Worm (Caenorhabditis elegans): ENCODE results near the gene F21C10.1.

Gene F21C10.1

DNA sequence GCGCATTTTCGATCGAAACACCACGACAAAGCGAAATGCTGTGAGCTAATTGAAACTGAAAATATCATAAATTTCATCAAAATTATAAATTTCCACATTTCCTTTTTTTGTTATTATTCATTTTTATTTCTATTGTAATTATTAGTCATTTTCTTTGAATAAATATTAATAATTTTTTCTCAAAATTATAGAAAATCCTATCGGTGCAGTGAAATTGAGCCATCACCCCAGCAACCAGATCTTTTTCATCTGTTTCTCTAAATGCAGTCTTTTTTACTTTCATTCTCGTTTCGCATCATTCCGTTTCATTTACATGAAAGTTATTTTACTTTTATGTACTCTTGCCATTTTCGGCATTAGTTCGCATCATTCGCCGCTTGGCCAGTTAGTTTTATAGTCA lies 10.1 kb upstream of the F21C10.1 start, which contains the start of gene F21C10.13:
Gene F21C10.13, plus strand, starts transcription at position 301 of the 400 bp plus-strand sequence.
- TF ChIP-seq ceh-82 (tag; optimal IDR thresholded peaks at IDR 0.05) (no peak), sem-4 (tag; optimal IDR thresholded peaks at IDR 0.05) (no peak), lsy-2 (tag; optimal IDR thresholded peaks at IDR 0.05) (no peak), ceh-16 (tag; optimal IDR thresholded peaks at IDR 0.05) (no peak), zag-1 (tag; optimal IDR thresholded peaks at IDR 0.05) (no peak), blmp-1 (tag; optimal IDR thresholded peaks at IDR 0.05; ENCODE audit: insufficient read depth) (no peak), nhr-25 (tag; optimal IDR thresholded peaks at IDR 0.05) (no peak), nhr-237 (tag; optimal IDR thresholded peaks at IDR 0.05) (no peak), mbf-1 (tag; optimal IDR thresholded peaks at IDR 0.05) (no peak), mab-5 (tag; optimal IDR thresholded peaks at IDR 0.05) (no peak), elt-3 (tag; optimal IDR thresholded peaks at IDR 0.05) (no peak), lin-39 (tag; optimal IDR thresholded peaks at IDR 0.05) (no peak), fos-1 (tag; optimal IDR thresholded peaks at IDR 0.05) (no peak), alr-1 (tag; optimal IDR thresholded peaks at IDR 0.05) (no peak)

ce11 chrV:9123186-9123585 lies 9.0 kb upstream of the F21C10.1 start, which contains the start of gene F21C10.11:
TSS of gene F21C10.11 (plus strand) at chrV:9123486.
- TF ChIP-seq nhr-237 (tag; optimal IDR thresholded peaks at IDR 0.05) (no peak), nhr-129 (tag; optimal IDR thresholded peaks at IDR 0.05) (no peak), egl-27 (tag; optimal IDR thresholded peaks at IDR 0.05) (no peak), lsy-2 (tag; optimal IDR thresholded peaks at IDR 0.05) (no peak), ceh-82 (tag; optimal IDR thresholded peaks at IDR 0.05) (no peak), Y55F3AM.14 (GFP tag; optimal IDR thresholded peaks at IDR 0.05) (no peak), C34F6.9 (tag; optimal IDR thresholded peaks at IDR 0.05) (no peak)

ce11 chrV:9124180-9124579 lies 8.0 kb upstream of the F21C10.1 start, which contains the start of gene F21C10.6:
TSS of gene F21C10.6 (plus strand) at chrV:9124480.
- TF ChIP-seq peb-1 (tag; optimal IDR thresholded peaks at IDR 0.05) (no peak), Y55F3AM.14 (GFP tag; optimal IDR thresholded peaks at IDR 0.05) (no peak), zag-1 (tag; optimal IDR thresholded peaks at IDR 0.05) (no peak), nhr-6 (tag; optimal IDR thresholded peaks at IDR 0.05) (no peak)

ce11 chrV:9125345-9125744 lies 6.8 kb upstream of the F21C10.1 start, which contains the start of gene F21C10.5:
TSS of gene F21C10.5 (plus strand) at chrV:9125645.
- TF ChIP-seq ztf-11 (tag; optimal IDR thresholded peaks at IDR 0.05) (no peak), alr-1 (tag; optimal IDR thresholded peaks at IDR 0.05) (no peak), lsy-2 (tag; optimal IDR thresholded peaks at IDR 0.05) (no peak), nhr-237 (tag; optimal IDR thresholded peaks at IDR 0.05) (no peak), gmeb-1 (tag; optimal IDR thresholded peaks at IDR 0.05) (no peak), R02D3.7 (tag; optimal IDR thresholded peaks at IDR 0.05) (no peak), elt-3 (tag; optimal IDR thresholded peaks at IDR 0.05) (no peak), unc-55 (GFP tag; optimal IDR thresholded peaks at IDR 0.05) (no peak), unc-62 (GFP tag; optimal IDR thresholded peaks at IDR 0.05) (no peak), C34F6.9 (tag; optimal IDR thresholded peaks at IDR 0.05) (no peak), nhr-6 (tag; optimal IDR thresholded peaks at IDR 0.05) (no peak), nhr-23 (tag; optimal IDR thresholded peaks at IDR 0.05) (no peak), crh-2 (tag; optimal IDR thresholded peaks at IDR 0.05) (no peak), peb-1 (tag; optimal IDR thresholded peaks at IDR 0.05) (no peak), aly-2 (tag; optimal IDR thresholded peaks at IDR 0.05) (no peak), sma-3 (GFP tag; optimal IDR thresholded peaks at IDR 0.05) (no peak)

DNA sequence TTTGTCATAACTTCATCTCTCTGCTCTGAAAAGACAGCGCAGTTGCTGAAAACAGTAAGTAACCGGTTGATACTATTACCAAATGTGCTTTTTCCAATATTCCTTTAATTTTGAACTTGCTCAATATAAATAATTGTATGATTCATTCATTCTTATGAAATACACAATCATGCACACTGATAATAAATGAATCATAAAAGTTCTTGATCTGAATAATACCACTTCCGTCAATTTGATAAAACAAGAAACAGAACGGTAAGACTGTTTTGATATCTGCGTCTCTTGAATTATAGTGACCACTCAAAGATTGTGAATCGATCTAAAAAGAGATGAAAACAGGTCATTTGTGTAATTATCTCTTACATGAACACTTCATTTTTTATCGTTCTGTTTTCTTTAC lies 5.8 kb upstream of the F21C10.1 start, which contains the start of gene F21C10.4:
Gene F21C10.4, plus strand, starts transcription at position 301 of the 400 bp plus-strand sequence.
- TF ChIP-seq unc-55 (GFP tag; optimal IDR thresholded peaks at IDR 0.05) (no peak), R02D3.7 (tag; optimal IDR thresholded peaks at IDR 0.05) (no peak), ztf-1 (GFP tag; conservative IDR thresholded peaks at IDR 0.05) (no peak), nhr-77 (tag; optimal IDR thresholded peaks at IDR 0.05) (no peak), dmd-4 (tag; optimal IDR thresholded peaks at IDR 0.05) (no peak), ZK546.5 (tag; optimal IDR thresholded peaks at IDR 0.05) (no peak), alr-1 (tag; optimal IDR thresholded peaks at IDR 0.05) (no peak), nhr-21 (tag; optimal IDR thresholded peaks at IDR 0.05) (no peak), C34F6.9 (tag; optimal IDR thresholded peaks at IDR 0.05) (no peak), sma-9 (GFP tag; optimal IDR thresholded peaks at IDR 0.05) (no peak), sma-9 (tag; optimal IDR thresholded peaks at IDR 0.05) (no peak), nhr-10 (tag; optimal IDR thresholded peaks at IDR 0.05) (no peak), unc-62 (GFP tag; optimal IDR thresholded peaks at IDR 0.05) (no peak), elt-1 (tag; optimal IDR thresholded peaks at IDR 0.05) (no peak), lin-11 (tag; optimal IDR thresholded peaks at IDR 0.05) (no peak), unc-39 (tag; optimal IDR thresholded peaks at IDR 0.05) (no peak), skn-1 (tag; optimal IDR thresholded peaks at IDR 0.05) (no peak), nhr-6 (tag; optimal IDR thresholded peaks at IDR 0.05) (no peak), snpc-4 (tag; optimal IDR thresholded peaks at IDR 0.05) (no peak), sem-4 (tag; optimal IDR thresholded peaks at IDR 0.05) (no peak)

Data from whole organism, L2 larva.